Worm (Caenorhabditis elegans): Measurements from ENCODE around the gene pigq-1.

pigq-1 gene

ce11 chrIV:11118837-11119491 lies 28.1 kb downstream of the pigq-1 start, which contains the start of the genes imp-2 and enpl-1 (continued):
- TF ChIP-seq pha-4 (GFP tag; IDR thresholded peaks at IDR 0.05) (peak; percentile 89), pha-4 (tag; optimal IDR thresholded peaks at IDR 0.05) (peak; percentile 33), mep-1 (tag; optimal IDR thresholded peaks at IDR 0.05) (peak; percentile 96), hmg-1.1 (GFP tag; IDR thresholded peaks at IDR 0.05) (peak; percentile 91), mxl-2 (GFP tag; conservative IDR thresholded peaks at IDR 0.05) (no peak), lin-1 (GFP tag; IDR thresholded peaks at IDR 0.05) (peak; percentile 70; the same call in 1 of the 2 replicates), ama-1 (optimal IDR thresholded peaks at IDR 0.05) (peak; percentile 21), ceh-20 (GFP tag; IDR thresholded peaks at IDR 0.05) (peak; percentile 68; the same call in 1 of the 2 replicates), ceh-44 (GFP tag; IDR thresholded peaks at IDR 0.05) (no peak), dmd-8 (GFP tag; IDR thresholded peaks at IDR 0.05) (0 out of 2 replicates have a peak, but pooled peaks have one; percentile 53), daf-12 (tag; optimal IDR thresholded peaks at IDR 0.05) (no peak), nhr-77 (tag; optimal IDR thresholded peaks at IDR 0.05) (peak; percentile 77), nhr-41 (GFP tag; IDR thresholded peaks at IDR 0.05) (no peak), aha-1 (tag) (peak; percentile 87), ceh-82 (tag; optimal IDR thresholded peaks at IDR 0.05) (no peak), tra-1 (GFP tag; IDR thresholded peaks at IDR 0.05) (peak; percentile 49; the same call in 1 of the 2 replicates), ceh-62 (tag; optimal IDR thresholded peaks at IDR 0.05) (no peak), nhr-111 (GFP tag; optimal IDR thresholded peaks at IDR 0.05) (no peak), jun-1 (tag; optimal IDR thresholded peaks at IDR 0.05) (peak; percentile 71), ceh-28 (tag; optimal IDR thresholded peaks at IDR 0.05) (no peak), mdt-29 (GFP tag; IDR thresholded peaks at IDR 0.05) (peak; percentile 60; the same call in 1 of the 2 replicates), unc-39 (tag; optimal IDR thresholded peaks at IDR 0.05) (no peak), ztf-7 (tag; optimal IDR thresholded peaks at IDR 0.05) (no peak), F49E8.2 (tag; optimal IDR thresholded peaks at IDR 0.05; ENCODE audit: borderline replicate concordance) (no peak), nhr-76 (tag; optimal IDR thresholded peaks at IDR 0.05) (no peak), T26A8.4 (GFP tag; IDR thresholded peaks at IDR 0.05) (peak; percentile 89), attf-4 (tag; optimal IDR thresholded peaks at IDR 0.05) (no peak), lin-38 (GFP tag; IDR thresholded peaks at IDR 0.05) (peak; percentile 80), lsy-2 (tag; optimal IDR thresholded peaks at IDR 0.05) (peak; percentile 85 to 96), mxl-3 (GFP tag; optimal IDR thresholded peaks at IDR 0.05) (peak; percentile 100), lin-29 (GFP tag; IDR thresholded peaks at IDR 0.05) (peak; percentile 52; the same call in 1 of the 2 replicates), nhr-10 (tag; optimal IDR thresholded peaks at IDR 0.05) (peak; percentile 30), ZK546.5 (tag; optimal IDR thresholded peaks at IDR 0.05) (peak in 1 of 2 experiments; percentile 44), madf-9 (GFP tag; conservative IDR thresholded peaks at IDR 0.05) (0 out of 2 replicates have a peak, but pooled peaks have one; percentile 9), T20F7.1 (GFP tag; optimal IDR thresholded peaks at IDR 0.05) (peak; percentile 85), saeg-2 (GFP tag; IDR thresholded peaks at IDR 0.05) (peak; percentile 78), nhr-25 (tag; optimal IDR thresholded peaks at IDR 0.05; ENCODE audit: borderline replicate concordance, insufficient read depth) (peak; percentile 65), ZK337.2 (GFP tag; IDR thresholded peaks at IDR 0.05) (no peak), Y105C5A.15 (GFP tag; IDR thresholded peaks at IDR 0.05) (no peak), dmd-6 (GFP tag; IDR thresholded peaks at IDR 0.05) (peak; percentile 88), F26F4.8 (GFP tag; conservative IDR thresholded peaks at IDR 0.05) (no peak), rbr-2 (tag; optimal IDR thresholded peaks at IDR 0.05) (peak; percentile 90), ztf-11 (tag; optimal IDR thresholded peaks at IDR 0.05) (no peak), snpc-1.2 (GFP tag; IDR thresholded peaks at IDR 0.05) (no peak), dmd-9 (GFP tag; IDR thresholded peaks at IDR 0.05) (peak; percentile 55; the same call in 1 of the 2 replicates), mes-2 (tag; optimal IDR thresholded peaks at IDR 0.05; ENCODE audit: poor library complexity, severe bottlenecking) (peak; percentile 83), hif-1 (tag; optimal IDR thresholded peaks at IDR 0.05) (peak; percentile 18 to 69), set-16 (GFP tag; IDR thresholded peaks at IDR 0.05) (peak; percentile 67), unc-130 (GFP tag; optimal IDR thresholded peaks at IDR 0.05) (peak; percentile 68), nhr-48 (tag; optimal IDR thresholded peaks at IDR 0.05) (peak; percentile 62)
